Fruit fly (Drosophila melanogaster) whole organism, embryonic: ENCODE results near the gene CG15365.

ENCODE experiments used
- Aef1 ChIP-seq: fragments of 200-800 bp; sonication (Bioruptor generic); IDR thresholded peaks from 3 replicates; pipeline ENCODE4 v1.3.6; 2022; ENCODE audit warnings: missing biosample characterization, missing genetic modification characterization
- CG11247 ChIP-seq: fragments of 200-800 bp; sonication (Bioruptor generic); IDR thresholded peaks from 2 replicates; pipeline ENCODE4 v1.3.6; 2022; ENCODE audit warnings: missing biosample characterization, missing genetic modification characterization
- CG11696 ChIP-seq: fragments of 200-800 bp; sonication (Bioruptor generic); IDR thresholded peaks from 2 replicates; pipeline ENCODE4 v1.3.6; 2022; ENCODE audit warnings: missing biosample characterization, missing genetic modification characterization
- CG12299 ChIP-seq: fragments of 200-800 bp; sonication (Bioruptor generic); optimal IDR thresholded peaks from 2 replicates; lab custom pipeline; 2018; ENCODE audit warnings: missing biosample characterization, mild to moderate bottlenecking, missing genetic modification characterization
- CG12659 ChIP-seq: fragments of 200-800 bp; sonication (Bioruptor generic); optimal IDR thresholded peaks from 3 replicates; lab custom pipeline; 2017; ENCODE audit warnings: mild to moderate bottlenecking, missing biosample characterization, missing genetic modification reagents, missing genetic modification characterization
- CG13296 ChIP-seq: fragments of 200-800 bp; sonication (Bioruptor generic); optimal IDR thresholded peaks from 3 replicates; lab custom pipeline; 2018; ENCODE audit warnings: missing biosample characterization, mild to moderate bottlenecking, missing genetic modification characterization
- CG14050 ChIP-seq: fragments of 200-800 bp; sonication (Bioruptor generic); IDR thresholded peaks from 3 replicates; pipeline ENCODE4 v1.3.6; 2022; ENCODE audit warnings: missing biosample characterization, missing genetic modification characterization
- CG14710 ChIP-seq: fragments of 200-800 bp; sonication (Bioruptor generic); optimal IDR thresholded peaks from 3 replicates; lab custom pipeline; 2019; ENCODE audit warnings: missing biosample characterization, mild to moderate bottlenecking, missing genetic modification characterization, moderate library complexity
- CG15514 ChIP-seq: fragments of 200-800 bp; sonication (Bioruptor generic); optimal IDR thresholded peaks from 3 replicates; lab custom pipeline; 2017; ENCODE audit warnings: missing biosample characterization, missing genetic modification characterization, mild to moderate bottlenecking, moderate library complexity, missing genetic modification reagents
- CG18599 ChIP-seq: fragments of 200-800 bp; sonication (Bioruptor generic); optimal IDR thresholded peaks from 3 replicates; lab custom pipeline; 2017; ENCODE audit warnings: missing biosample characterization, missing genetic modification characterization, mild to moderate bottlenecking, moderate library complexity, missing genetic modification reagents
- CG18764 ChIP-seq: fragments of 200-800 bp; sonication (Bioruptor generic); optimal IDR thresholded peaks from 3 replicates; lab custom pipeline; 2016; ENCODE audit warnings: missing biosample characterization, missing genetic modification characterization
- CG32767 ChIP-seq: fragments of 200-800 bp; sonication (Bioruptor generic); IDR thresholded peaks from 2 replicates; pipeline ENCODE4 v1.3.6; 2022; ENCODE audit warnings: missing biosample characterization, missing genetic modification characterization
- CG34422 ChIP-seq: fragments of 200-800 bp; sonication (Bioruptor generic); IDR thresholded peaks from 3 replicates; pipeline ENCODE4 v1.3.6; 2022; ENCODE audit warnings: missing biosample characterization, missing genetic modification characterization
- CG3838 ChIP-seq: fragments of 200-800 bp; sonication (Bioruptor generic); optimal IDR thresholded peaks from 3 replicates; lab custom pipeline; 2016; ENCODE audit warnings: missing biosample characterization, missing genetic modification characterization
- CG4360 ChIP-seq: fragments of 200-800 bp; sonication (Bioruptor generic); IDR thresholded peaks from 2 replicates; pipeline ENCODE4 v1.3.6; 2022; ENCODE audit warnings: missing biosample characterization, missing genetic modification characterization
- CG4617 ChIP-seq: fragments of 200-800 bp; sonication (Bioruptor generic); optimal IDR thresholded peaks from 3 replicates; lab custom pipeline; 2016; ENCODE audit warnings: missing biosample characterization, missing genetic modification characterization, borderline replicate concordance
- CG7987 ChIP-seq: fragments of 200-800 bp; sonication (Bioruptor generic); optimal IDR thresholded peaks from 2 replicates; lab custom pipeline; 2018; ENCODE audit warnings: missing biosample characterization, mild to moderate bottlenecking, missing genetic modification characterization, moderate library complexity
- CG8281 ChIP-seq: fragments of 200-800 bp; sonication (Bioruptor generic); optimal IDR thresholded peaks from 2 replicates; lab custom pipeline; 2018; ENCODE audit warnings: missing biosample characterization, mild to moderate bottlenecking, missing genetic modification characterization, moderate library complexity
- CG9437 ChIP-seq: fragments of 200-800 bp; sonication (Bioruptor generic); optimal IDR thresholded peaks from 2 replicates; lab custom pipeline; 2018; ENCODE audit warnings: missing biosample characterization, mild to moderate bottlenecking, missing genetic modification characterization
- Dfd ChIP-seq, 2 experiments: fragments of >200 bp; optimal IDR thresholded peaks; 2 replicates each; lab custom pipeline; 2017; ENCODE audit warnings: missing biosample characterization in 2 of 2, missing genetic modification characterization in 2 of 2
- Ets65A ChIP-seq: fragments of 200-800 bp; sonication (Bioruptor generic); peaks from one replicate; lab custom pipeline; 2016; ENCODE audit warnings: missing biosample characterization, missing genetic modification characterization
- HLH54F ChIP-seq: fragments of 200-800 bp; sonication (Bioruptor generic); optimal IDR thresholded peaks from 3 replicates; lab custom pipeline; 2016; ENCODE audit warnings: missing biosample characterization, missing genetic modification characterization
- HmgZ ChIP-seq: fragments of 200-800 bp; sonication (Bioruptor generic); optimal IDR thresholded peaks from 2 replicates; lab custom pipeline; 2018; ENCODE audit warnings: missing biosample characterization, mild to moderate bottlenecking, missing genetic modification characterization
- Jarid2 ChIP-seq: fragments of 200-800 bp; sonication (Bioruptor generic); optimal IDR thresholded peaks from 3 replicates; lab custom pipeline; 2017; ENCODE audit warnings: mild to moderate bottlenecking, missing biosample characterization, missing genetic modification reagents, missing genetic modification characterization
- MTF-1 ChIP-seq: fragments of 200-800 bp; sonication (Bioruptor generic); optimal IDR thresholded peaks from 2 replicates; lab custom pipeline; 2018; ENCODE audit warnings: missing biosample characterization, mild to moderate bottlenecking, missing genetic modification characterization, borderline replicate concordance
- Meics ChIP-seq: fragments of 200-800 bp; sonication (Bioruptor generic); optimal IDR thresholded peaks from 2 replicates; lab custom pipeline; 2017; ENCODE audit warnings: missing biosample characterization, mild to moderate bottlenecking, missing genetic modification characterization
- Mrtf ChIP-seq: fragments of 200-800 bp; sonication (Bioruptor generic); IDR thresholded peaks from 3 replicates; pipeline ENCODE4 v1.3.6; 2022; ENCODE audit warnings: missing biosample characterization, missing genetic modification characterization
- Neu2 ChIP-seq: fragments of 200-800 bp; sonication (Bioruptor generic); optimal IDR thresholded peaks from 3 replicates; lab custom pipeline; 2016; ENCODE audit warnings: missing biosample characterization, missing genetic modification characterization, borderline replicate concordance
- Nf-YA ChIP-seq: fragments of 200-800 bp; sonication (Bioruptor generic); IDR thresholded peaks from 2 replicates; pipeline ENCODE4 v1.3.6; 2022; ENCODE audit warnings: missing biosample characterization, missing genetic modification characterization
- Pdp1 ChIP-seq, 2 experiments: fragments of 200-800 bp; sonication (Bioruptor generic); optimal IDR thresholded peaks; 3 replicates each; lab custom pipeline; 2016; ENCODE audit warnings: missing biosample characterization in 2 of 2, missing genetic modification characterization in 2 of 2, mild to moderate bottlenecking in 1 of 2, moderate library complexity in 1 of 2
- Scr ChIP-seq: fragments of 200-800 bp; sonication (Bioruptor generic); IDR thresholded peaks from 2 replicates; pipeline ENCODE4 v1.3.6; 2022; ENCODE audit warnings: missing biosample characterization, missing genetic modification characterization; ENCODE audit not compliant: partially characterized antibody
- ab ChIP-seq: fragments of 200-800 bp; sonication (Bioruptor generic); optimal IDR thresholded peaks from 2 replicates; lab custom pipeline; 2016; ENCODE audit warnings: missing biosample characterization, missing genetic modification characterization
- ac ChIP-seq: fragments of 200-800 bp; sonication (Bioruptor generic); optimal IDR thresholded peaks from 3 replicates; lab custom pipeline; 2017; ENCODE audit warnings: missing biosample characterization, mild to moderate bottlenecking, missing genetic modification characterization
- az2 ChIP-seq: fragments of 200-800 bp; sonication (Bioruptor generic); optimal IDR thresholded peaks from 3 replicates; lab custom pipeline; 2016; ENCODE audit warnings: missing biosample characterization, missing genetic modification characterization
- bowl ChIP-seq: fragments of 200-800 bp; sonication (Bioruptor generic); IDR thresholded peaks from 2 replicates; pipeline ENCODE4 v1.3.6; 2022; ENCODE audit warnings: missing biosample characterization, missing genetic modification characterization
- chif ChIP-seq, 2 experiments: fragments of 200-800 bp; sonication (Bioruptor generic); optimal IDR thresholded peaks; 3 replicates each; lab custom pipeline; 2016; ENCODE audit warnings: missing biosample characterization in 2 of 2, missing genetic modification characterization in 2 of 2
- chn ChIP-seq: fragments of 200-800 bp; sonication (Bioruptor generic); optimal IDR thresholded peaks from 2 replicates; lab custom pipeline; 2016; ENCODE audit warnings: missing biosample characterization, missing genetic modification characterization
- danr ChIP-seq: fragments of 200-800 bp; sonication (Bioruptor generic); IDR thresholded peaks from 2 replicates; pipeline ENCODE4 v1.3.6; 2022; ENCODE audit warnings: missing biosample characterization, missing genetic modification characterization
- dmrt11E ChIP-seq: fragments of 200-800 bp; sonication (Bioruptor generic); optimal IDR thresholded peaks from 3 replicates; lab custom pipeline; 2018; ENCODE audit warnings: missing biosample characterization, mild to moderate bottlenecking, missing genetic modification characterization, moderate library complexity
- gcm2 ChIP-seq: fragments of 200-800 bp; sonication (Bioruptor generic); optimal IDR thresholded peaks from 2 replicates; lab custom pipeline; 2016; ENCODE audit warnings: missing biosample characterization, missing genetic modification characterization
- hkb ChIP-seq, 2 experiments: fragments of 200-800 bp in 1 of 2; fragments of >200 bp in 1 of 2; sonication (Bioruptor generic) in 1 of 2; IDR thresholded peaks in 1 of 2; optimal IDR thresholded peaks in 1 of 2; 2 replicates each; pipeline versions ENCODE4 v1.3.6 to Lab custom; 2017 to 2022; ENCODE audit warnings: missing biosample characterization in 1 of 2, missing genetic modification characterization in 1 of 2
- lab ChIP-seq: fragments of 200-800 bp; sonication (Bioruptor generic); optimal IDR thresholded peaks from 3 replicates; lab custom pipeline; 2017; ENCODE audit warnings: missing biosample characterization, missing genetic modification characterization, mild to moderate bottlenecking, moderate library complexity, missing genetic modification reagents
- lola ChIP-seq, 3 experiments: fragments of >200 bp in 2 of 3; fragments of 200-800 bp in 1 of 3; sonication (Bioruptor generic) in 1 of 3; optimal IDR thresholded peaks; 2 replicates each; lab custom pipeline; 2017 to 2019; ENCODE audit warnings: missing biosample characterization in 3 of 3, missing genetic modification characterization in 3 of 3, mild to moderate bottlenecking in 1 of 3, moderate library complexity in 1 of 3
- mirr ChIP-seq: fragments of 200-800 bp; sonication (Bioruptor generic); optimal IDR thresholded peaks from 3 replicates; lab custom pipeline; 2018; ENCODE audit warnings: missing biosample characterization, mild to moderate bottlenecking, missing genetic modification characterization
- onecut ChIP-seq: fragments of 200-800 bp; sonication (Bioruptor generic); IDR thresholded peaks from 2 replicates; pipeline ENCODE4 v1.3.6; 2022; ENCODE audit warnings: missing biosample characterization, missing genetic modification characterization
- p53 ChIP-seq: fragments of 200-800 bp; sonication (Bioruptor generic); optimal IDR thresholded peaks from 2 replicates; lab custom pipeline; 2016; ENCODE audit warnings: missing biosample characterization, missing genetic modification characterization
- pnt ChIP-seq: fragments of 200-800 bp; sonication (Bioruptor generic); optimal IDR thresholded peaks from 3 replicates; lab custom pipeline; 2016; ENCODE audit warnings: missing biosample characterization, missing genetic modification characterization
- sisA ChIP-seq: fragments of 200-800 bp; sonication (Bioruptor generic); IDR thresholded peaks from 2 replicates; pipeline ENCODE4 v1.3.6; 2022; ENCODE audit warnings: missing biosample characterization, missing genetic modification characterization
- ssp ChIP-seq: fragments of 200-800 bp; sonication (Bioruptor generic); IDR thresholded peaks from 2 replicates; pipeline ENCODE4 v1.3.6; 2022; ENCODE audit warnings: missing biosample characterization, missing genetic modification characterization
- zfh1 ChIP-seq: fragments of 200-800 bp; sonication (Bioruptor generic); IDR thresholded peaks from 3 replicates; pipeline ENCODE4 v1.3.6; 2022; ENCODE audit warnings: missing biosample characterization, missing genetic modification characterization

Gene CG15365

dm6 chrX:9060078-9060477 lies 7.7 kb downstream of the CG15365 start (continued):
- TF ChIP-seq CG14710 (peak; percentile 43), Ets65A (GFP tag; lab: Kevin White, UChicago) (peak; percentile 87), CG4617 (GFP tag; lab: Kevin White, UChicago) (peak; percentile 13), lab (peak; percentile 84), CG3838 (GFP tag; lab: Kevin White, UChicago) (no peak), ab (GFP tag; lab: Kevin White, UChicago) (peak; percentile 12), HmgZ (peak; percentile 59), mirr (no peak), Nf-YA (GFP tag; lab: Robert Waterston, UW) (peak; percentile 46; the same call in 1 of the 2 replicates), hkb (optimal IDR thresholded peaks at IDR 0.05; lab: Kevin White, UChicago) (no peak), hkb (GFP tag; IDR thresholded peaks at IDR 0.05; lab: Robert Waterston, UW) (peak; percentile 87), Dfd (GFP tag; optimal IDR thresholded peaks at IDR 0.05; lab: Kevin White, UChicago) (no peak), CG34422 (GFP tag; lab: Robert Waterston, UW) (peak; percentile 64; the same call in 1 of the 3 replicates), MTF-1 (GFP tag; lab: Kevin White, UChicago) (peak; percentile 22), CG11247 (GFP tag; lab: Robert Waterston, UW) (no peak), CG7987 (no peak), gcm2 (GFP tag; lab: Kevin White, UChicago) (peak; percentile 22), pnt (GFP tag; lab: Kevin White, UChicago) (peak; percentile 48), bowl (GFP tag; lab: Robert Waterston, UW) (no peak), ac (no peak), Meics (GFP tag; lab: Kevin White, UChicago) (peak; percentile 78), Neu2 (GFP tag; lab: Kevin White, UChicago) (no peak), Jarid2 (GFP tag; lab: Kevin White, UChicago) (peak; percentile 19), dmrt11E (tag; lab: Kevin White, UChicago) (peak; percentile 43), ssp (GFP tag; lab: Robert Waterston, UW) (no peak), CG18599 (GFP tag; lab: Kevin White, UChicago) (peak; percentile 79), CG15514 (GFP tag; lab: Kevin White, UChicago) (peak; percentile 59), sisA (GFP tag; lab: Robert Waterston, UW) (peak; percentile 66), zfh1 (peak; percentile 58; the same call in 1 of the 3 replicates), CG13296 (GFP tag; lab: Kevin White, UChicago) (peak; percentile 80), CG9437 (GFP tag; lab: Kevin White, UChicago) (peak; percentile 71), HLH54F (peak; percentile 29), Scr (no peak), onecut (peak; percentile 51), CG18764 (peak; percentile 9), CG14050 (GFP tag; lab: Robert Waterston, UW) (peak; percentile 66), Aef1 (GFP tag; lab: Robert Waterston, UW) (peak; percentile 69), Pdp1 (GFP tag; optimal IDR thresholded peaks at IDR 0.05; lab: Kevin White, UChicago) (peak; percentile 41 to 42), CG8281 (tag; lab: Kevin White, UChicago) (peak; percentile 33), CG12299 (tag; lab: Kevin White, UChicago) (peak; percentile 73), CG12659 (GFP tag; lab: Kevin White, UChicago) (peak; percentile 70), CG32767 (GFP tag; lab: Robert Waterston, UW) (peak; percentile 77), CG11696 (GFP tag; lab: Robert Waterston, UW) (peak; percentile 78), p53 (GFP tag; lab: Kevin White, UChicago) (no peak), danr (0 out of 2 replicates have a peak, but pooled peaks have one; percentile 33), chif (GFP tag; optimal IDR thresholded peaks at IDR 0.05; lab: Kevin White, UChicago) (peak; percentile 48 to 66), az2 (GFP tag; lab: Kevin White, UChicago) (peak; percentile 73), lola (GFP tag; optimal IDR thresholded peaks at IDR 0.05; lab: Kevin White, UChicago) (peak in 1 of 3 experiments; percentile 47), Mrtf (peak; percentile 53; the same call in 1 of the 3 replicates), chn (GFP tag; lab: Kevin White, UChicago) (peak; percentile 35), CG4360 (GFP tag; lab: Robert Waterston, UW) (no peak)
